Fruit fly (Drosophila melanogaster) whole organism, embryonic: ENCODE results near the gene VhaAC45RP.

Experiments used
- C15 ChIP-seq: fragments of 200-800 bp; sonication (Bioruptor generic); IDR thresholded peaks from 3 replicates; pipeline ENCODE4 v1.3.6; 2022; ENCODE audit warnings: missing biosample characterization, missing genetic modification characterization
- CG1024 ChIP-seq: fragments of 200-800 bp; sonication (Bioruptor generic); IDR thresholded peaks from 2 replicates; pipeline ENCODE4 v1.3.6; 2022; ENCODE audit warnings: missing biosample characterization, missing genetic modification characterization
- CG10543 ChIP-seq: fragments of 200-800 bp; sonication (Bioruptor generic); optimal IDR thresholded peaks from 3 replicates; lab custom pipeline; 2017; ENCODE audit warnings: missing biosample characterization, mild to moderate bottlenecking, missing genetic modification characterization, moderate library complexity
- CG10959 ChIP-seq: fragments of 200-800 bp; sonication (Bioruptor generic); IDR thresholded peaks from 2 replicates; pipeline ENCODE4 v1.3.6; 2022; ENCODE audit warnings: missing biosample characterization, missing genetic modification characterization
- CG11085 ChIP-seq: fragments of 200-800 bp; sonication (Bioruptor generic); IDR thresholded peaks from 2 replicates; pipeline ENCODE4 v1.3.6; 2022; ENCODE audit warnings: missing biosample characterization, missing genetic modification characterization
- CG12071 ChIP-seq: fragments of 200-800 bp; sonication (Bioruptor generic); optimal IDR thresholded peaks from 3 replicates; lab custom pipeline; 2018; ENCODE audit warnings: missing biosample characterization, mild to moderate bottlenecking, missing genetic modification characterization
- CG13287 ChIP-seq: fragments of 200-800 bp; sonication (Bioruptor generic); IDR thresholded peaks from 2 replicates; pipeline ENCODE4 v1.3.6; 2022; ENCODE audit warnings: missing biosample characterization, missing genetic modification characterization; ENCODE audit not compliant: partially characterized antibody
- CG13424 ChIP-seq: fragments of 200-800 bp; sonication (Bioruptor generic); optimal IDR thresholded peaks from 2 replicates; lab custom pipeline; 2019; ENCODE audit warnings: missing biosample characterization, mild to moderate bottlenecking, missing genetic modification characterization, moderate library complexity
- CG15269 ChIP-seq: fragments of 200-800 bp; sonication (Bioruptor generic); optimal IDR thresholded peaks from 2 replicates; lab custom pipeline; 2018; ENCODE audit warnings: missing biosample characterization, mild to moderate bottlenecking, missing genetic modification characterization, moderate library complexity
- CG15601 ChIP-seq: fragments of 200-800 bp; sonication (Bioruptor generic); optimal IDR thresholded peaks from 3 replicates; lab custom pipeline; 2019; ENCODE audit warnings: missing biosample characterization, mild to moderate bottlenecking, missing genetic modification characterization, moderate library complexity
- CG16779 ChIP-seq: fragments of 200-800 bp; sonication (Bioruptor generic); IDR thresholded peaks from 2 replicates; pipeline ENCODE4 v1.3.6; 2022; ENCODE audit warnings: missing biosample characterization, missing genetic modification characterization
- CG17912 ChIP-seq: fragments of 200-800 bp; sonication (Bioruptor generic); optimal IDR thresholded peaks from 2 replicates; lab custom pipeline; 2018; ENCODE audit warnings: missing biosample characterization, mild to moderate bottlenecking, missing genetic modification characterization
- CG2678 ChIP-seq: fragments of 200-800 bp; sonication (Bioruptor generic); optimal IDR thresholded peaks from 3 replicates; lab custom pipeline; 2019; ENCODE audit warnings: missing biosample characterization, mild to moderate bottlenecking, missing genetic modification characterization, moderate library complexity
- CG3163 ChIP-seq: fragments of 200-800 bp; sonication (Bioruptor generic); optimal IDR thresholded peaks from 3 replicates; lab custom pipeline; 2016; ENCODE audit warnings: missing biosample characterization, missing genetic modification characterization
- CG34376 ChIP-seq: fragments of 200-800 bp; sonication (Bioruptor generic); optimal IDR thresholded peaks from 2 replicates; lab custom pipeline; 2018; ENCODE audit warnings: missing biosample characterization, mild to moderate bottlenecking, missing genetic modification characterization
- CG43689 ChIP-seq: fragments of 200-800 bp; sonication (Bioruptor generic); IDR thresholded peaks from 2 replicates; pipeline ENCODE4 v1.3.6; 2022; ENCODE audit warnings: missing biosample characterization, missing genetic modification characterization
- CG4820 ChIP-seq: fragments of 200-800 bp; sonication (Bioruptor generic); optimal IDR thresholded peaks from 3 replicates; lab custom pipeline; 2016; ENCODE audit warnings: missing biosample characterization, missing genetic modification characterization
- CG5245 ChIP-seq: fragments of 200-800 bp; sonication (Bioruptor generic); optimal IDR thresholded peaks from 3 replicates; lab custom pipeline; 2016; ENCODE audit warnings: missing biosample characterization, missing genetic modification characterization
- CG5953 ChIP-seq: fragments of 200-800 bp; sonication (Bioruptor generic); IDR thresholded peaks from 2 replicates; pipeline ENCODE4 v1.3.6; 2022; ENCODE audit warnings: missing biosample characterization, missing genetic modification characterization
- CG7372 ChIP-seq: fragments of 200-800 bp; sonication (Bioruptor generic); IDR thresholded peaks from 2 replicates; pipeline ENCODE4 v1.3.6; 2022; ENCODE audit warnings: missing biosample characterization, missing genetic modification characterization
- Chrac-16 ChIP-seq: fragments of 200-800 bp; sonication (Bioruptor generic); optimal IDR thresholded peaks from 3 replicates; lab custom pipeline; 2016; ENCODE audit warnings: missing biosample characterization, missing genetic modification characterization
- Dll ChIP-seq: fragments of 200-800 bp; sonication (Bioruptor generic); IDR thresholded peaks from 4 replicates; pipeline ENCODE4 v1.3.6; 2022; ENCODE audit warnings: missing biosample characterization, missing genetic modification characterization; ENCODE audit not compliant: partially characterized antibody
- Dp ChIP-seq: fragments of 200-800 bp; sonication (Bioruptor generic); optimal IDR thresholded peaks from 2 replicates; lab custom pipeline; 2018; ENCODE audit warnings: missing biosample characterization, mild to moderate bottlenecking, missing genetic modification characterization, moderate library complexity
- E2f1 ChIP-seq: fragments of 200-800 bp; sonication (Bioruptor generic); IDR thresholded peaks from 2 replicates; pipeline ENCODE4 v1.3.6; 2022; ENCODE audit warnings: missing biosample characterization, missing genetic modification characterization
- Fer2 ChIP-seq: fragments of 200-800 bp; sonication (Bioruptor generic); optimal IDR thresholded peaks from 2 replicates; lab custom pipeline; 2018; ENCODE audit warnings: missing biosample characterization, mild to moderate bottlenecking, missing genetic modification characterization, moderate library complexity
- Hmr ChIP-seq: fragments of 200-800 bp; sonication (Bioruptor generic); optimal IDR thresholded peaks from 3 replicates; lab custom pipeline; 2017; ENCODE audit warnings: mild to moderate bottlenecking, missing biosample characterization, missing genetic modification reagents, missing genetic modification characterization
- MESR4 ChIP-seq: fragments of 200-800 bp; sonication (Bioruptor generic); optimal IDR thresholded peaks from 2 replicates; lab custom pipeline; 2018; ENCODE audit warnings: missing biosample characterization, mild to moderate bottlenecking, missing genetic modification characterization, moderate library complexity
- Tbp ChIP-seq: fragments of >200 bp; optimal IDR thresholded peaks from 2 replicates; lab custom pipeline; 2018; ENCODE audit warnings: missing biosample characterization, missing genetic modification characterization
- ato ChIP-seq: fragments of 200-800 bp; sonication (Bioruptor generic); IDR thresholded peaks from 2 replicates; pipeline ENCODE4 v1.3.6; 2022; ENCODE audit warnings: missing biosample characterization, missing genetic modification characterization; ENCODE audit not compliant: partially characterized antibody
- az2 ChIP-seq: fragments of 200-800 bp; sonication (Bioruptor generic); optimal IDR thresholded peaks from 3 replicates; lab custom pipeline; 2016; ENCODE audit warnings: missing biosample characterization, missing genetic modification characterization
- bbx ChIP-seq: fragments of 200-800 bp; sonication (Bioruptor generic); IDR thresholded peaks from 2 replicates; pipeline ENCODE4 v1.3.6; 2022; ENCODE audit warnings: missing biosample characterization, missing genetic modification characterization; ENCODE audit not compliant: partially characterized antibody
- bowl ChIP-seq: fragments of 200-800 bp; sonication (Bioruptor generic); IDR thresholded peaks from 2 replicates; pipeline ENCODE4 v1.3.6; 2022; ENCODE audit warnings: missing biosample characterization, missing genetic modification characterization
- bsh ChIP-seq, 2 experiments: fragments of 200-800 bp; sonication (Bioruptor generic); optimal IDR thresholded peaks; 2 replicates each; lab custom pipeline; 2017 to 2018; ENCODE audit warnings: mild to moderate bottlenecking in 2 of 2, missing biosample characterization in 2 of 2, missing genetic modification characterization in 2 of 2, moderate library complexity in 1 of 2
- btn ChIP-seq: fragments of 200-800 bp; sonication (Bioruptor generic); optimal IDR thresholded peaks from 2 replicates; lab custom pipeline; 2016; ENCODE audit warnings: missing biosample characterization, missing genetic modification characterization
- cad ChIP-seq: fragments of >200 bp; optimal IDR thresholded peaks from 2 replicates; lab custom pipeline; 2017; ENCODE audit warnings: missing biosample characterization, missing genetic modification characterization
- ci ChIP-seq: fragments of 200-800 bp; sonication (Bioruptor generic); IDR thresholded peaks from 3 replicates; pipeline ENCODE4 v1.3.6; 2022; ENCODE audit warnings: missing biosample characterization, missing genetic modification characterization
- emc ChIP-seq: fragments of 200-800 bp; sonication (Bioruptor generic); optimal IDR thresholded peaks from 2 replicates; lab custom pipeline; 2016; ENCODE audit warnings: missing biosample characterization, missing genetic modification characterization
- eyg ChIP-seq: fragments of 200-800 bp; sonication (Bioruptor generic); optimal IDR thresholded peaks from 3 replicates; lab custom pipeline; 2016; ENCODE audit warnings: missing biosample characterization, missing genetic modification characterization
- fru ChIP-seq: fragments of >200 bp; optimal IDR thresholded peaks from 2 replicates; lab custom pipeline; 2017
- h ChIP-seq: fragments of >200 bp; optimal IDR thresholded peaks from 2 replicates; lab custom pipeline; 2017
- ham ChIP-seq: fragments of 200-800 bp; sonication (Bioruptor generic); IDR thresholded peaks from 2 replicates; pipeline ENCODE4 v1.3.6; 2022; ENCODE audit warnings: missing biosample characterization, missing genetic modification characterization
- lmd ChIP-seq: fragments of 200-800 bp; sonication (Bioruptor generic); IDR thresholded peaks from 2 replicates; pipeline ENCODE4 v1.3.6; 2022; ENCODE audit warnings: missing biosample characterization, missing genetic modification characterization
- mirr ChIP-seq: fragments of 200-800 bp; sonication (Bioruptor generic); optimal IDR thresholded peaks from 3 replicates; lab custom pipeline; 2018; ENCODE audit warnings: missing biosample characterization, mild to moderate bottlenecking, missing genetic modification characterization
- org-1 ChIP-seq: fragments of 200-800 bp; sonication (Bioruptor generic); optimal IDR thresholded peaks from 2 replicates; lab custom pipeline; 2017; ENCODE audit warnings: missing biosample characterization, missing genetic modification characterization
- ro ChIP-seq: fragments of 200-800 bp; sonication (Bioruptor generic); IDR thresholded peaks from 2 replicates; pipeline ENCODE4 v1.3.6; 2022; ENCODE audit warnings: missing biosample characterization, missing genetic modification characterization
- sd ChIP-seq: fragments of 200-800 bp; sonication (Bioruptor generic); optimal IDR thresholded peaks from 3 replicates; lab custom pipeline; 2018; ENCODE audit warnings: missing biosample characterization, mild to moderate bottlenecking, missing genetic modification characterization, moderate library complexity
- slbo ChIP-seq: fragments of 200-800 bp; sonication (Bioruptor generic); IDR thresholded peaks from 2 replicates; pipeline ENCODE4 v1.3.6; 2022; ENCODE audit warnings: missing biosample characterization, missing genetic modification characterization
- slou ChIP-seq: fragments of 200-800 bp; sonication (Bioruptor generic); optimal IDR thresholded peaks from 3 replicates; lab custom pipeline; 2016; ENCODE audit warnings: missing biosample characterization, missing genetic modification characterization
- tup ChIP-seq: fragments of 200-800 bp; sonication (Bioruptor generic); optimal IDR thresholded peaks from 2 replicates; lab custom pipeline; 2016; ENCODE audit warnings: missing biosample characterization, mild to moderate bottlenecking, missing genetic modification characterization, moderate library complexity
- yki ChIP-seq: fragments of >200 bp; optimal IDR thresholded peaks from 3 replicates; lab custom pipeline; 2018

VhaAC45RP gene

dm6 chr3R:30170671-30171667 lies 4.8 kb upstream of the VhaAC45RP start, which contains the start of gene Rsod (continued):
- TF ChIP-seq bsh (GFP tag; optimal IDR thresholded peaks at IDR 0.05; lab: Kevin White, UChicago) (peak; percentile 53 to 79), CG5953 (GFP tag; lab: Robert Waterston, UW) (peak; percentile 47), az2 (GFP tag; lab: Kevin White, UChicago) (peak; percentile 56), CG2678 (peak; percentile 63), btn (GFP tag; lab: Kevin White, UChicago) (no peak), ham (no peak), CG15269 (tag; lab: Kevin White, UChicago) (peak; percentile 53), Fer2 (tag; lab: Kevin White, UChicago) (no peak), bbx (peak; percentile 22; the same call in 1 of the 2 replicates), CG43689 (GFP tag; lab: Robert Waterston, UW) (0 out of 2 replicates have a peak, but pooled peaks have one; percentile 42), CG34376 (GFP tag; lab: Kevin White, UChicago) (no peak), CG13424 (tag; lab: Kevin White, UChicago) (peak; percentile 56), lmd (GFP tag; lab: Robert Waterston, UW) (peak; percentile 75), sd (no peak), slbo (peak; percentile 48; the same call in 1 of the 2 replicates), yki (no peak), tup (no peak), Dll (GFP tag; lab: Robert Waterston, UW) (no peak), emc (no peak), eyg (GFP tag; lab: Kevin White, UChicago) (no peak), ci (GFP tag; lab: Robert Waterston, UW) (peak; percentile 92), MESR4 (no peak), CG7372 (peak; percentile 62), CG16779 (no peak), CG10543 (peak; percentile 27), Tbp (GFP tag; lab: Kevin White, UChicago) (no peak), h (lab: Kevin White, UChicago) (no peak), CG3163 (GFP tag; lab: Kevin White, UChicago) (no peak), fru (lab: Kevin White, UChicago) (no peak), Hmr (GFP tag; lab: Kevin White, UChicago) (no peak), CG10959 (GFP tag; lab: Robert Waterston, UW) (peak; percentile 50; the same call in 1 of the 2 replicates), CG1024 (GFP tag; lab: Robert Waterston, UW) (peak; percentile 35; the same call in 1 of the 2 replicates), CG5245 (GFP tag; lab: Kevin White, UChicago) (peak; percentile 37), CG11085 (GFP tag; lab: Robert Waterston, UW) (0 out of 2 replicates have a peak, but pooled peaks have one; percentile 45), bowl (GFP tag; lab: Robert Waterston, UW) (peak; percentile 47), CG15601 (peak; percentile 62), CG17912 (GFP tag; lab: Kevin White, UChicago) (no peak), slou (GFP tag; lab: Kevin White, UChicago) (no peak), Dp (GFP tag; lab: Kevin White, UChicago) (no peak), mirr (GFP tag; lab: Kevin White, UChicago) (no peak), C15 (no peak), cad (GFP tag; lab: Kevin White, UChicago) (no peak), CG12071 (GFP tag; lab: Kevin White, UChicago) (peak; percentile 19), E2f1 (peak; percentile 71), ro (GFP tag; lab: Robert Waterston, UW) (peak; percentile 42; the same call in 1 of the 2 replicates), CG4820 (GFP tag; lab: Kevin White, UChicago) (peak; percentile 11), CG13287 (GFP tag; lab: Robert Waterston, UW) (no peak), org-1 (GFP tag; lab: Kevin White, UChicago) (peak; percentile 13), ato (GFP tag; lab: Robert Waterston, UW) (no peak), Chrac-16 (peak; percentile 36)
